Worm (Caenorhabditis elegans) whole organism, L3 larva: Measurements from ENCODE around the gene Y51A2B.6.
"Not testable (repeated sequence)": the region's sequence is repeated elsewhere in the genome, so short reads cannot be mapped to it uniquely, and the experiment has no call there.

Experiments used
- R02D3.7 ChIP-seq: fragments of 150-350 bp; optimal IDR thresholded peaks from 2 replicates; lab custom pipeline; 2014; ENCODE audit warnings: missing biosample characterization, missing genetic modification characterization
- ZK546.5 ChIP-seq: sonication (generic microtip); optimal IDR thresholded peaks from 2 replicates; lab custom pipeline; 2017; ENCODE audit warnings: missing biosample characterization, missing genetic modification characterization
- elt-2 ChIP-seq: sonication (generic microtip); optimal IDR thresholded peaks from 2 replicates; lab custom pipeline; 2016; ENCODE audit warnings: missing genetic modification reagents, mild to moderate bottlenecking, missing genetic modification characterization, missing compliant biosample characterization
- nhr-237 ChIP-seq: fragments of 150-350 bp; optimal IDR thresholded peaks from 2 replicates; lab custom pipeline; 2014; ENCODE audit warnings: missing biosample characterization, missing genetic modification characterization
- snpc-4 ChIP-seq: fragments of 150-350 bp; optimal IDR thresholded peaks from 2 replicates; lab custom pipeline; 2014; ENCODE audit warnings: missing biosample characterization, missing genetic modification characterization
- unc-62 ChIP-seq: fragments of 150-350 bp; sonication (generic microtip); optimal IDR thresholded peaks from 4 replicates; lab custom pipeline; 2014; ENCODE audit warnings: missing biosample characterization, missing genetic modification reagents, missing genetic modification characterization

ce11 chrV:18439469-18439868 is 45.4 kb upstream of the Y51A2B.6 start, which contains the start of gene ZK262.9:
- not testable (repeated sequence) for TF ChIP-seq nhr-237; ZK546.5 (tag; lab: Kevin White, UChicago); elt-2 (tag; lab: Kevin White, UChicago); R02D3.7 (tag; lab: Kevin White, UChicago); unc-62; snpc-4 (tag; lab: Kevin White, UChicago)
